In the genomic region with DNA sequence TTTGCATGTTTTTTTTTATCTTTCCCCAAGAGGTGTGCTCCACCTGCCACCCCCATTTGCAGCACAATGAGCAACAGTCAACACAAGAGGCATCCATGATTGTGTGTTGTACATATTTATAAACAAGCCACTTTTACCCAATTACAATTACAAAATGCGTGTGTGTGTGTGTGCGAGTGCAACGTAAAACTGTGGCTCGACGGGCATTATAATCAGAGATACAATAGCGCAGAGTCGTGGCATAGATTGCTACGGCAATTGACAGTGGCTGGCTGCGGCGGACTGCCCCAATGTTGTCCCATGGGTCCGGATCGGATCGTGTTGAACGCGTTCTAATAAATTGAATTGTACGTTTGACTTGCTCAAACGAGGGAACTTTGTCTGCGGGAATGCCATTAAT, we compare ENCODE assay signal across 4 fruit fly cellular contexts.
A peak's percentile ranks its signal among the peaks of the same experiment; 100 is the strongest.
TF ChIP-seq lines count a peak whose summit lies in the region.

No protein-coding gene starts in this region.

- no peak for TF ChIP-seq CTCF in whole organism, embryonic (GFP tag; optimal IDR thresholded peaks at IDR 0.05; lab: Kevin White, UChicago)

TF ChIP-seq in whole organism, adult, 20 proteins besides CTCF, POLR2A, EP300 and RAD21:
- TF ChIP-seq toe (GFP tag; optimal IDR thresholded peaks at IDR 0.05; lab: Kevin White, UChicago): no peak
- TF ChIP-seq Hr96 (GFP tag; optimal IDR thresholded peaks at IDR 0.05; lab: Kevin White, UChicago): no peak
- no peak for TF ChIP-seq CG1620 (GFP tag; optimal IDR thresholded peaks at IDR 0.05; lab: Kevin White, UChicago)
- no peak for TF ChIP-seq CG11617 (GFP tag; optimal IDR thresholded peaks at IDR 0.05; lab: Kevin White, UChicago)
- TF ChIP-seq CG12768 (GFP tag; optimal IDR thresholded peaks at IDR 0.05; lab: Kevin White, UChicago): peak; percentile 15
- no peak for TF ChIP-seq CG7045 (GFP tag; optimal IDR thresholded peaks at IDR 0.05; lab: Kevin White, UChicago)

TF ChIP-seq in whole organism, embryonic, 481 proteins besides CTCF, POLR2A, EP300 and RAD21 (continues in another document):
- TF ChIP-seq mirr (GFP tag; optimal IDR thresholded peaks at IDR 0.05; lab: Kevin White, UChicago): peak; percentile 5
- no peak for TF ChIP-seq wor (GFP tag; IDR thresholded peaks at IDR 0.05; lab: Robert Waterston, UW)
- peak; percentile 41 for TF ChIP-seq sd (tag; optimal IDR thresholded peaks at IDR 0.05; lab: Kevin White, UChicago)
- TF ChIP-seq Asciz (GFP tag; optimal IDR thresholded peaks at IDR 0.05; lab: Kevin White, UChicago): no peak
- no peak for TF ChIP-seq CkIIα-i1 (GFP tag; IDR thresholded peaks at IDR 0.05; lab: Robert Waterston, UW)
- TF ChIP-seq pros (GFP tag; optimal IDR thresholded peaks at IDR 0.05; lab: Kevin White, UChicago): no peak
- TF ChIP-seq CG33557 (GFP tag; optimal IDR thresholded peaks at IDR 0.05; lab: Kevin White, UChicago): no peak
- no peak for TF ChIP-seq CG9609 (GFP tag; optimal IDR thresholded peaks at IDR 0.05; lab: Kevin White, UChicago)
- no peak for TF ChIP-seq otp (GFP tag; IDR thresholded peaks at IDR 0.05; lab: Robert Waterston, UW)
- TF ChIP-seq CG10321 (GFP tag; IDR thresholded peaks at IDR 0.05; lab: Robert Waterston, UW): 0 out of 2 replicates have a peak, but pooled peaks have one; percentile 14
- no peak for TF ChIP-seq Lhr (GFP tag; optimal IDR thresholded peaks at IDR 0.05; lab: Kevin White, UChicago)
- peak; percentile 53 for TF ChIP-seq cg (GFP tag; optimal IDR thresholded peaks at IDR 0.05; lab: Kevin White, UChicago)
- TF ChIP-seq CG1024 (GFP tag; IDR thresholded peaks at IDR 0.05; lab: Robert Waterston, UW): 0 out of 2 replicates have a peak, but pooled peaks have one; percentile 20
- no peak for TF ChIP-seq CG9437 (GFP tag; optimal IDR thresholded peaks at IDR 0.05; lab: Kevin White, UChicago)
- TF ChIP-seq kah (GFP tag; optimal IDR thresholded peaks at IDR 0.05; lab: Kevin White, UChicago): no peak
- TF ChIP-seq Pdp1 (GFP tag; optimal IDR thresholded peaks at IDR 0.05; lab: Kevin White, UChicago): no peak
- TF ChIP-seq CG1529 (GFP tag; optimal IDR thresholded peaks at IDR 0.05; lab: Kevin White, UChicago): no peak
- TF ChIP-seq CG16779 (GFP tag; IDR thresholded peaks at IDR 0.05; lab: Robert Waterston, UW): no peak
- no peak for TF ChIP-seq Dfd (GFP tag; optimal IDR thresholded peaks at IDR 0.05; lab: Kevin White, UChicago)
- TF ChIP-seq Poxn (GFP tag; IDR thresholded peaks at IDR 0.05; lab: Robert Waterston, UW): no peak
- no peak for TF ChIP-seq Lpt (GFP tag; optimal IDR thresholded peaks at IDR 0.05; lab: Kevin White, UChicago)
- no peak for TF ChIP-seq ro (GFP tag; IDR thresholded peaks at IDR 0.05; lab: Robert Waterston, UW)
- no peak for TF ChIP-seq Doc2 (GFP tag; IDR thresholded peaks at IDR 0.05; lab: Robert Waterston, UW)
- no peak for TF ChIP-seq CG18764 (GFP tag; optimal IDR thresholded peaks at IDR 0.05; lab: Kevin White, UChicago)
- TF ChIP-seq Hr78 (GFP tag; optimal IDR thresholded peaks at IDR 0.05; lab: Kevin White, UChicago): peak in 1 of 2 experiments; percentile 33
- no peak for TF ChIP-seq lbe (GFP tag; optimal IDR thresholded peaks at IDR 0.05; lab: Kevin White, UChicago)
- no peak for TF ChIP-seq Tbp (GFP tag; optimal IDR thresholded peaks at IDR 0.05; lab: Kevin White, UChicago)
- TF ChIP-seq CG13287 (GFP tag; IDR thresholded peaks at IDR 0.05; lab: Robert Waterston, UW; ENCODE audit: partially characterized antibody): no peak

TF ChIP-seq in whole organism, prepupa, 60 proteins besides CTCF, POLR2A, EP300 and RAD21:
- TF ChIP-seq Hr38 (GFP tag; optimal IDR thresholded peaks at IDR 0.05; lab: Kevin White, UChicago): no peak
- no peak for TF ChIP-seq CG8632 (GFP tag; optimal IDR thresholded peaks at IDR 0.05; lab: Kevin White, UChicago)
- TF ChIP-seq CG6792 (GFP tag; optimal IDR thresholded peaks at IDR 0.05; lab: Kevin White, UChicago): no peak
- TF ChIP-seq fkh (GFP tag; optimal IDR thresholded peaks at IDR 0.05; lab: Kevin White, UChicago): peak; percentile 11
- TF ChIP-seq Ets21C (GFP tag; optimal IDR thresholded peaks at IDR 0.05; lab: Kevin White, UChicago): no peak

TF ChIP-seq in whole organism, wandering third instar larva, 38 proteins besides CTCF, POLR2A, EP300 and RAD21:
- TF ChIP-seq HLH106 (tag; optimal IDR thresholded peaks at IDR 0.05; lab: Kevin White, UChicago) (no peak), psq (GFP tag; optimal IDR thresholded peaks at IDR 0.05; lab: Kevin White, UChicago) (no peak), jim (GFP tag; optimal IDR thresholded peaks at IDR 0.05; lab: Kevin White, UChicago) (no peak), Rel (GFP tag; optimal IDR thresholded peaks at IDR 0.05; lab: Kevin White, UChicago) (no peak), Rel (tag; optimal IDR thresholded peaks at IDR 0.05; lab: Kevin White, UChicago) (peak; percentile 18), CG9705 (GFP tag; optimal IDR thresholded peaks at IDR 0.05; lab: Kevin White, UChicago) (no peak), Dif (GFP tag; optimal IDR thresholded peaks at IDR 0.05; lab: Kevin White, UChicago; ENCODE audit: partially characterized antibody) (no peak), CrebA (GFP tag; optimal IDR thresholded peaks at IDR 0.05; lab: Kevin White, UChicago; ENCODE audit: borderline replicate concordance) (no peak)
